Fruit fly (Drosophila melanogaster) whole organism, embryonic: ENCODE results near the gene CG18810.

ENCODE experiments used
- BEAF-32 ChIP-seq: fragments of 200-800 bp; sonication (Bioruptor generic); optimal IDR thresholded peaks from 3 replicates; lab custom pipeline; 2017; ENCODE audit warnings: missing biosample characterization, missing genetic modification characterization, mild to moderate bottlenecking, moderate library complexity, missing genetic modification reagents
- CG10979 ChIP-seq: fragments of 200-800 bp; sonication (Bioruptor generic); optimal IDR thresholded peaks from 2 replicates; lab custom pipeline; 2018; ENCODE audit warnings: missing biosample characterization, mild to moderate bottlenecking, missing genetic modification characterization, moderate library complexity
- CG11247 ChIP-seq: fragments of 200-800 bp; sonication (Bioruptor generic); IDR thresholded peaks from 2 replicates; pipeline ENCODE4 v1.3.6; 2022; ENCODE audit warnings: missing biosample characterization, missing genetic modification characterization
- CG11696 ChIP-seq: fragments of 200-800 bp; sonication (Bioruptor generic); IDR thresholded peaks from 2 replicates; pipeline ENCODE4 v1.3.6; 2022; ENCODE audit warnings: missing biosample characterization, missing genetic modification characterization
- CG12942 ChIP-seq: fragments of 200-800 bp; sonication (Bioruptor generic); optimal IDR thresholded peaks from 3 replicates; lab custom pipeline; 2016; ENCODE audit warnings: missing biosample characterization, missing genetic modification characterization
- CG15601 ChIP-seq: fragments of 200-800 bp; sonication (Bioruptor generic); optimal IDR thresholded peaks from 3 replicates; lab custom pipeline; 2019; ENCODE audit warnings: missing biosample characterization, mild to moderate bottlenecking, missing genetic modification characterization, moderate library complexity
- CG18476 ChIP-seq: fragments of 200-800 bp; sonication (Bioruptor generic); optimal IDR thresholded peaks from 2 replicates; lab custom pipeline; 2016; ENCODE audit warnings: missing biosample characterization, mild to moderate bottlenecking, missing genetic modification characterization
- CG2116 ChIP-seq: fragments of 200-800 bp; sonication (Bioruptor generic); optimal IDR thresholded peaks from 3 replicates; lab custom pipeline; 2018; ENCODE audit warnings: missing biosample characterization, mild to moderate bottlenecking, missing genetic modification characterization
- CG2202 ChIP-seq: fragments of 200-800 bp; sonication (Bioruptor generic); optimal IDR thresholded peaks from 2 replicates; lab custom pipeline; 2018; ENCODE audit warnings: missing biosample characterization, mild to moderate bottlenecking, missing genetic modification characterization
- CG31441 ChIP-seq: fragments of 200-800 bp; sonication (Bioruptor generic); IDR thresholded peaks from 2 replicates; pipeline ENCODE4 v1.3.6; 2022; ENCODE audit warnings: missing biosample characterization, missing genetic modification characterization
- CG34224 ChIP-seq: fragments of 200-800 bp; sonication (Bioruptor generic); IDR thresholded peaks from 3 replicates; pipeline ENCODE4 v1.3.6; 2022; ENCODE audit warnings: missing biosample characterization, missing genetic modification characterization; ENCODE audit not compliant: partially characterized antibody
- CG34376 ChIP-seq: fragments of 200-800 bp; sonication (Bioruptor generic); optimal IDR thresholded peaks from 2 replicates; lab custom pipeline; 2018; ENCODE audit warnings: missing biosample characterization, mild to moderate bottlenecking, missing genetic modification characterization
- CG4360 ChIP-seq: fragments of 200-800 bp; sonication (Bioruptor generic); IDR thresholded peaks from 2 replicates; pipeline ENCODE4 v1.3.6; 2022; ENCODE audit warnings: missing biosample characterization, missing genetic modification characterization
- CG5180 ChIP-seq: fragments of 200-800 bp; sonication (Bioruptor generic); optimal IDR thresholded peaks from 3 replicates; lab custom pipeline; 2017; ENCODE audit warnings: missing biosample characterization, missing genetic modification characterization, mild to moderate bottlenecking, moderate library complexity, missing genetic modification reagents
- CG6791 ChIP-seq: fragments of 200-800 bp; sonication (Bioruptor generic); IDR thresholded peaks from 3 replicates; pipeline ENCODE4 v1.3.6; 2022; ENCODE audit warnings: missing biosample characterization, missing genetic modification characterization; ENCODE audit not compliant: partially characterized antibody
- CG8281 ChIP-seq: fragments of 200-800 bp; sonication (Bioruptor generic); optimal IDR thresholded peaks from 2 replicates; lab custom pipeline; 2018; ENCODE audit warnings: missing biosample characterization, mild to moderate bottlenecking, missing genetic modification characterization, moderate library complexity
- CG9727 ChIP-seq: fragments of 200-800 bp; sonication (Bioruptor generic); optimal IDR thresholded peaks from 3 replicates; lab custom pipeline; 2017; ENCODE audit warnings: missing biosample characterization, mild to moderate bottlenecking, missing genetic modification characterization
- CrebB ChIP-seq: fragments of 200-800 bp; sonication (Bioruptor generic); optimal IDR thresholded peaks from 3 replicates; lab custom pipeline; 2018; ENCODE audit warnings: missing biosample characterization, mild to moderate bottlenecking, missing genetic modification characterization
- D ChIP-seq, 2 experiments: fragments of 200-800 bp in 1 of 2; fragments of >200 bp in 1 of 2; sonication (Bioruptor generic) in 1 of 2; optimal IDR thresholded peaks; 2 replicates in 1 of 2; 3 replicates in 1 of 2; lab custom pipeline; 2017; ENCODE audit warnings: mild to moderate bottlenecking in 1 of 2, missing biosample characterization in 1 of 2, missing genetic modification characterization in 1 of 2, missing genetic modification reagents in 1 of 2
- Hr51 ChIP-seq, 2 experiments: fragments of 200-800 bp; sonication (Bioruptor generic); optimal IDR thresholded peaks; 2 replicates in 1 of 2; 3 replicates in 1 of 2; lab custom pipeline; 2016 to 2018; ENCODE audit warnings: missing biosample characterization in 2 of 2, missing genetic modification characterization in 2 of 2, mild to moderate bottlenecking in 1 of 2, moderate library complexity in 1 of 2
- Med ChIP-seq: fragments of 200-800 bp; sonication (Bioruptor generic); peaks from one replicate; lab custom pipeline; 2016; ENCODE audit warnings: missing biosample characterization, missing genetic modification characterization, mild to moderate bottlenecking, inconsistent platforms, moderate library complexity
- Pdp1 ChIP-seq, 2 experiments: fragments of 200-800 bp; sonication (Bioruptor generic); optimal IDR thresholded peaks; 3 replicates each; lab custom pipeline; 2016; ENCODE audit warnings: missing biosample characterization in 2 of 2, missing genetic modification characterization in 2 of 2, mild to moderate bottlenecking in 1 of 2, moderate library complexity in 1 of 2
- Rx ChIP-seq: fragments of 200-800 bp; sonication (Bioruptor generic); IDR thresholded peaks from 2 replicates; pipeline ENCODE4 v1.3.6; 2022; ENCODE audit warnings: missing biosample characterization, missing genetic modification characterization
- cg ChIP-seq: fragments of 200-800 bp; sonication (Bioruptor generic); optimal IDR thresholded peaks from 3 replicates; lab custom pipeline; 2019; ENCODE audit warnings: missing biosample characterization, mild to moderate bottlenecking, missing genetic modification characterization, moderate library complexity
- chinmo ChIP-seq: fragments of 200-800 bp; sonication (Bioruptor generic); IDR thresholded peaks from 4 replicates; pipeline ENCODE4 v1.3.6; 2022; ENCODE audit warnings: missing biosample characterization, missing genetic modification characterization; ENCODE audit not compliant: partially characterized antibody
- chm ChIP-seq: fragments of 200-800 bp; sonication (Bioruptor generic); IDR thresholded peaks from 2 replicates; pipeline ENCODE4 v1.3.6; 2022; ENCODE audit warnings: missing biosample characterization, missing genetic modification characterization
- crol ChIP-seq: fragments of 200-800 bp; sonication (Bioruptor generic); IDR thresholded peaks from 2 replicates; pipeline ENCODE4 v1.3.6; 2022; ENCODE audit warnings: missing biosample characterization, missing genetic modification characterization
- cwo ChIP-seq: fragments of 200-800 bp; sonication (Bioruptor generic); optimal IDR thresholded peaks from 3 replicates; lab custom pipeline; 2017; ENCODE audit warnings: missing biosample characterization, missing genetic modification characterization, mild to moderate bottlenecking, moderate library complexity, missing genetic modification reagents
- fd3F ChIP-seq: fragments of 200-800 bp; sonication (Bioruptor generic); optimal IDR thresholded peaks from 2 replicates; lab custom pipeline; 2018; ENCODE audit warnings: missing biosample characterization, mild to moderate bottlenecking, missing genetic modification characterization, moderate library complexity
- grn ChIP-seq: fragments of 200-800 bp; sonication (Bioruptor generic); optimal IDR thresholded peaks from 3 replicates; lab custom pipeline; 2017; ENCODE audit warnings: missing biosample characterization, missing genetic modification characterization
- gsb-n ChIP-seq: fragments of 200-800 bp; sonication (Bioruptor generic); optimal IDR thresholded peaks from 3 replicates; lab custom pipeline; 2018; ENCODE audit warnings: missing biosample characterization, mild to moderate bottlenecking, missing genetic modification characterization
- mirr ChIP-seq: fragments of 200-800 bp; sonication (Bioruptor generic); optimal IDR thresholded peaks from 3 replicates; lab custom pipeline; 2018; ENCODE audit warnings: missing biosample characterization, mild to moderate bottlenecking, missing genetic modification characterization
- pan ChIP-seq, 4 experiments: fragments of >200 bp in 3 of 4; fragments of 200-800 bp in 1 of 4; sonication (Bioruptor generic) in 1 of 4; optimal IDR thresholded peaks in 3 of 4; IDR thresholded peaks in 1 of 4; 2 replicates each; pipeline versions ENCODE4 v1.3.6 to Lab custom; 2017 to 2022; ENCODE audit warnings: missing biosample characterization in 2 of 4, missing genetic modification characterization in 2 of 4, mixed read lengths in 1 of 4
- ranshi ChIP-seq: fragments of 200-800 bp; sonication (Bioruptor generic); IDR thresholded peaks from 2 replicates; pipeline ENCODE4 v1.3.6; 2022; ENCODE audit warnings: missing biosample characterization, missing genetic modification characterization
- sens ChIP-seq: fragments of 200-800 bp; sonication (Bioruptor generic); peaks from one replicate; lab custom pipeline; 2016; ENCODE audit warnings: missing biosample characterization, missing genetic modification characterization
- sens-2 ChIP-seq: fragments of 200-800 bp; sonication (Bioruptor generic); IDR thresholded peaks from 2 replicates; pipeline ENCODE4 v1.3.6; 2022; ENCODE audit warnings: missing biosample characterization, missing genetic modification characterization
- slp2 ChIP-seq: fragments of 200-800 bp; sonication (Bioruptor generic); optimal IDR thresholded peaks from 2 replicates; lab custom pipeline; 2016; ENCODE audit warnings: missing biosample characterization, missing genetic modification characterization
- sr ChIP-seq: fragments of 200-800 bp; sonication (Bioruptor generic); IDR thresholded peaks from 3 replicates; pipeline ENCODE4 v1.3.6; 2022; ENCODE audit warnings: missing biosample characterization, missing genetic modification characterization
- sug ChIP-seq: fragments of 200-800 bp; optimal IDR thresholded peaks from 2 replicates; lab custom pipeline; 2019; ENCODE audit warnings: missing biosample characterization, mild to moderate bottlenecking, missing genetic modification characterization, moderate library complexity
- unpg ChIP-seq: fragments of 200-800 bp; sonication (Bioruptor generic); optimal IDR thresholded peaks from 3 replicates; lab custom pipeline; 2018; ENCODE audit warnings: missing biosample characterization, mild to moderate bottlenecking, missing genetic modification characterization, moderate library complexity
- z ChIP-seq: fragments of 200-800 bp; sonication (Bioruptor generic); IDR thresholded peaks from 3 replicates; pipeline ENCODE4 v1.3.6; 2022; ENCODE audit warnings: missing biosample characterization, missing genetic modification characterization

Gene CG18810

DNA sequence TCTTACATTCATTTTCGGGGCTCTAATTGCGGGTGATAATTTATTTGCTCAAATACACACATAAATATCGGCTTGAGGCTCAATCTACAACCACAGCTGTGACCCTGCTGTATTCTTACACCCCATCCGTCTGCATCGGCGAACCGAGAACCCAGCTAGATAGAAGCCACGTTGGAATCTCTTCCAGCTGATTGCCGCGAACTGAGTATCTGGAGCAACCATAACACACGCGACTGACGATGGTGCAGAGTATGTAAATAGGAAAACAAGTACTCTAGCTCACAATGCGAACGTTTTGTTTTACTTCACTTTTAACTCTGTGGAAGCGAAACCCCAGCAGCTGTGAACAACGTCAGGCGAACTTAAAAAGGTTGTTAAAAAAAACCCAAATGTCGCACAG, 15.7 kb downstream of the CG18810 start:
- TF ChIP-seq sens (GFP tag; lab: Kevin White, UChicago): peak; percentile 3
- no peak for TF ChIP-seq Rx (GFP tag; lab: Robert Waterston, UW)
- no peak for TF ChIP-seq gsb-n
- TF ChIP-seq, all 482 proteins: peak for 1

DNA sequence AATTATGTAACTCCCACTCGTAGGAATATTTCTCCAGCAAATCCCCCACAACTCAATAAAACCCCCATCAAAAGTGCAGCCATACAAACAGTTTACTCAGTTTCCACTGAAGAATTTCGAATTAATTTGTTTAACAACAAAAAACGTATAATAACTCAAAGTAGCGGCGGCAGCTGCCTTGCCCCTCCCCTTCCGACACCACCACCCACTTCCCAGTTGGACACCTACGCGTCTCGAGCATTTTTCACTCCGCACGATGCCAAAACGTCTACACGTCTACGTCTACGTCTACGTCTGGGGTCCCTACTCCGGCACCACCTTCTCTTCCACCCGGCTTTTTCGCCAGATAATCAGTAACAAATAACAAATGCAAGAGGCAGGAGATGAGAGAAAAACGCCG, 22.5 kb downstream of the CG18810 start:
- TF ChIP-seq crol (peak; percentile 55), z (GFP tag; lab: Robert Waterston, UW) (0 out of 3 replicates have a peak, but pooled peaks have one; percentile 51), CG2116 (GFP tag; lab: Kevin White, UChicago) (no peak), cg (no peak), fd3F (no peak), ranshi (no peak), sr (GFP tag; lab: Robert Waterston, UW) (peak; percentile 97), CG12942 (no peak), Pdp1 (GFP tag; optimal IDR thresholded peaks at IDR 0.05; lab: Kevin White, UChicago) (peak in 1 of 2 experiments; percentile 51)
- TF ChIP-seq, all 482 proteins: peak for 4

DNA sequence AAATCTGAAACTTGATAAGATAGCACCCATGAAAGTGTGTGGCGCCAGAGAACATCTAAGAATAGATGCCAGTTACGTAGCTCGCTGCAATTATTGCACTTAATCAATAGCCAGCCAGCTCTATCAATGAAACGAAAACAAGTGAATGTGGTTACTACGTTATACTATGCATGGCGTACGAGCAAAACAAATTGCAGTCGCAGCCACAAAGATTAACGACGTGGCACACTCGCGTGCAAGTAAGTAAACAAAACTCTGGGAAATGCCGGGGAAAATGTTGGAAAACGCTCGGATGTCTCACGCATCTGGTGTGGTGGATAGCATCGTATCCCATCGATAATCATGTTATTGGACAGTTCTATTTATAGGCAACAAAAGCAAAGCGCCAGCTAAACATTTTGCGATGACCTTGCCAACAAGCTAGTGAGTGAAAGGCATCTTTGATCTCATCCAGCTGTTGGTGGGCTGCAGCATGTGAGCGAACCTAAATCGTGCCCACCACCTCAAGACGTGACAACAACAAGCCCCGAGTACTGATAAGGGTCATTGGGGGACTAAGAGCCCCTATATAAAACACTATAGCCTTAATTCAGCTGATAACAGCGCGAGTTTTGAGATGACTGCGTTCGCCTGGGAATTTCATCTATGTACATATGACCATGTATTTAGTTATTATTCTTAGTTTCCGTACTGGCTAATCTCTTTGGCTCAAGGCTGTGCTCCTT, 25.2 kb downstream of the CG18810 start:
- TF ChIP-seq CrebB (no peak), CG5180 (GFP tag; lab: Kevin White, UChicago) (peak; percentile 5), CG9727 (no peak), unpg (GFP tag; lab: Kevin White, UChicago) (no peak), Hr51 (GFP tag; optimal IDR thresholded peaks at IDR 0.05; lab: Kevin White, UChicago) (no peak), grn (GFP tag; lab: Kevin White, UChicago) (peak; percentile 29), CG10979 (tag; lab: Kevin White, UChicago) (no peak), chinmo (GFP tag; lab: Robert Waterston, UW) (0 out of 4 replicates have a peak, but pooled peaks have one; percentile 45), CG2202 (tag; lab: Kevin White, UChicago) (no peak), pan (optimal IDR thresholded peaks at IDR 0.05; lab: Kevin White, UChicago) (no peak), pan (GFP tag; optimal IDR thresholded peaks at IDR 0.05 in 1 of 2, IDR thresholded peaks at IDR 0.05 in 1 of 2) (no peak), Med (GFP tag; lab: Kevin White, UChicago) (peak; percentile 21), D (optimal IDR thresholded peaks at IDR 0.05; lab: Kevin White, UChicago) (no peak), D (GFP tag; optimal IDR thresholded peaks at IDR 0.05; lab: Kevin White, UChicago) (no peak), sens-2 (no peak), BEAF-32 (GFP tag; lab: Kevin White, UChicago) (peak; percentile 26), slp2 (GFP tag; lab: Kevin White, UChicago) (no peak), chm (GFP tag; lab: Robert Waterston, UW) (no peak), CG34224 (GFP tag; lab: Robert Waterston, UW) (0 out of 3 replicates have a peak, but pooled peaks have one; percentile 12), CG34376 (GFP tag; lab: Kevin White, UChicago) (peak; percentile 71), mirr (GFP tag; lab: Kevin White, UChicago) (peak; percentile 36), CG4360 (GFP tag; lab: Robert Waterston, UW) (peak; percentile 60), CG31441 (no peak), CG8281 (tag; lab: Kevin White, UChicago) (no peak), CG11247 (GFP tag; lab: Robert Waterston, UW) (no peak), CG6791 (no peak), cwo (GFP tag; lab: Kevin White, UChicago) (peak; percentile 63), CG11696 (GFP tag; lab: Robert Waterston, UW) (peak; percentile 38; the same call in 1 of the 2 replicates), CG18476 (GFP tag; lab: Kevin White, UChicago) (no peak), sug (tag; lab: Kevin White, UChicago) (peak; percentile 86), CG15601 (tag; lab: Kevin White, UChicago) (no peak)
